Fruit fly (Drosophila melanogaster) whole organism, pupa: Measurements from ENCODE around the gene CG32023.

Source experiments
- CG10348 ChIP-seq: fragments of 200-800 bp; sonication (Bioruptor generic); IDR thresholded peaks from 2 replicates; pipeline ENCODE4 v1.3.6; 2022; ENCODE audit warnings: missing biosample characterization, missing genetic modification characterization
- CG12605 ChIP-seq: fragments of 200-800 bp; sonication (Bioruptor generic); IDR thresholded peaks from 2 replicates; pipeline ENCODE4 v1.3.6; 2022; ENCODE audit warnings: missing biosample characterization, missing genetic modification characterization
- CG13204 ChIP-seq: fragments of 200-800 bp; sonication (Bioruptor generic); optimal IDR thresholded peaks from 2 replicates; lab custom pipeline; 2018; ENCODE audit warnings: missing biosample characterization, mild to moderate bottlenecking, missing genetic modification characterization, moderate library complexity
- CG15710 ChIP-seq: fragments of 200-800 bp; sonication (Bioruptor generic); optimal IDR thresholded peaks from 2 replicates; lab custom pipeline; 2018; ENCODE audit warnings: missing biosample characterization, mild to moderate bottlenecking, missing genetic modification characterization, moderate library complexity
- CG8301 ChIP-seq: fragments of 200-800 bp; sonication (Bioruptor generic); optimal IDR thresholded peaks from 2 replicates; lab custom pipeline; 2018; ENCODE audit warnings: missing biosample characterization, mild to moderate bottlenecking, missing genetic modification characterization
- EcR ChIP-seq: fragments of 200-800 bp; sonication (Bioruptor generic); optimal IDR thresholded peaks from 3 replicates; lab custom pipeline; 2019; ENCODE audit warnings: missing biosample characterization, missing genetic modification characterization, mild to moderate bottlenecking, moderate library complexity, missing genetic modification reagents
- Pif1A ChIP-seq: fragments of 200-800 bp; sonication (Bioruptor generic); optimal IDR thresholded peaks from 3 replicates; lab custom pipeline; 2016; ENCODE audit warnings: missing biosample characterization, missing genetic modification characterization
- Snoo ChIP-seq: fragments of 200-800 bp; sonication (Bioruptor generic); optimal IDR thresholded peaks from 3 replicates; lab custom pipeline; 2017; ENCODE audit warnings: missing biosample characterization, mild to moderate bottlenecking, missing genetic modification characterization, inconsistent platforms
- gl ChIP-seq: fragments of 200-800 bp; sonication (Bioruptor generic); optimal IDR thresholded peaks from 2 replicates; lab custom pipeline; 2018; ENCODE audit warnings: missing biosample characterization, mild to moderate bottlenecking, missing genetic modification characterization

DNA sequence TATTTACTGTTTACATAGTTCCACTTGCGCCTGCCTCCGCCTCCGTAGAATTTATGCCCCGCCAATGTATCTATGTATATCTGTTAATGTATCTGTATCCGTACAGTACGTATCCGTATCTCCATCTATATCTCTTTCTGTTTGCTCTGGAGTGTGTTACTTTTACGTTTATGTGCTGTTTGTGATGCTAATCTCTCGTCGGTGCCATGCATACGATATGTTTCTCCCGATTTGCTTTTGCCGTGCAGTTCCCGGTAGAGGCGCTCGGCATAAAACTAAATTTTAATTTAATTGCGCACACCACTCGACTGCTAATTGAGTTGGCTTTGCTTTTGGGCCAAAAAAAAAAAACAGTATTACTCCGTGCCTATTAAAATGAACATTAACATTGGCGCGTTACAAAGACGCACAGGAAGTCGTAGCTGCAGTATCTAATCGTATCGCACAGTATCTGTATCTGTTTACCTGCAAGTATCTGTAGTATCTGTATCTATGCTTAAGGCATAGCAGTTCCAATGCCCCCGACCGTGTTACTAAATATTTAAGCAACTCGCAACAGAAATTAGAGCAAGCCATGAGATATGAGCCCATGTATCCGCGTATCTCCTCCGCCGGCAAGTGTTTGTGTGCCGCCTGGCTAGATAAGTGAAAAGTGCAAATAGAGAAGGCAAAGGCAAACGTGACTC, 26.2 kb upstream of the CG32023 start:
- TF ChIP-seq CG13204 (GFP tag; lab: Kevin White, UChicago) (no peak), Pif1A (GFP tag; lab: Kevin White, UChicago) (no peak), gl (no peak), EcR (GFP tag; lab: Kevin White, UChicago) (no peak), CG10348 (no peak), CG8301 (tag; lab: Kevin White, UChicago) (no peak), CG12605 (no peak), Snoo (no peak), CG15710 (tag; lab: Kevin White, UChicago) (no peak)
